Worm (Caenorhabditis elegans) whole organism, L3 larva: ENCODE data around the gene Y48G9A.11.

Experiments
- R02D3.7 ChIP-seq: fragments of 150-350 bp; optimal IDR thresholded peaks from 2 replicates; lab custom pipeline; 2014; ENCODE audit warnings: missing biosample characterization, missing genetic modification characterization
- ZK546.5 ChIP-seq: sonication (generic microtip); optimal IDR thresholded peaks from 2 replicates; lab custom pipeline; 2017; ENCODE audit warnings: missing biosample characterization, missing genetic modification characterization
- aly-2 ChIP-seq: fragments of 150-350 bp; optimal IDR thresholded peaks from 2 replicates; lab custom pipeline; 2014; ENCODE audit warnings: missing biosample characterization, missing genetic modification characterization
- ama-1 ChIP-seq: fragments of 150-350 bp; optimal IDR thresholded peaks from 2 replicates; lab custom pipeline; 2018
- ceh-16 ChIP-seq: sonication (generic microtip); optimal IDR thresholded peaks from 2 replicates; lab custom pipeline; 2017; ENCODE audit warnings: missing biosample characterization, missing genetic modification characterization
- ceh-28 ChIP-seq: fragments of 150-350 bp; optimal IDR thresholded peaks from 2 replicates; lab custom pipeline; 2014; ENCODE audit warnings: missing biosample characterization, missing genetic modification reagents, missing genetic modification characterization
- ceh-82 ChIP-seq: fragments of 150-350 bp; optimal IDR thresholded peaks from 2 replicates; lab custom pipeline; 2014; ENCODE audit warnings: missing biosample characterization, missing genetic modification characterization
- ceh-9 ChIP-seq: sonication (generic microtip); optimal IDR thresholded peaks from 2 replicates; lab custom pipeline; 2018; ENCODE audit warnings: missing biosample characterization, missing genetic modification characterization
- daf-12 ChIP-seq: fragments of 150-350 bp; optimal IDR thresholded peaks from 2 replicates; lab custom pipeline; 2014; ENCODE audit warnings: missing biosample characterization, missing genetic modification reagents, missing genetic modification characterization
- egl-27 ChIP-seq: sonication (generic microtip); optimal IDR thresholded peaks from 4 replicates; lab custom pipeline; 2017; ENCODE audit warnings: missing biosample characterization, missing genetic modification reagents, missing genetic modification characterization
- egl-5 ChIP-seq: fragments of 150-350 bp; optimal IDR thresholded peaks from 2 replicates; lab custom pipeline; 2017; ENCODE audit warnings: missing biosample characterization, missing genetic modification reagents, missing genetic modification characterization, inconsistent platforms
- elt-1 ChIP-seq: fragments of 150-350 bp; optimal IDR thresholded peaks from 2 replicates; lab custom pipeline; 2014; ENCODE audit warnings: missing biosample characterization, missing genetic modification characterization
- elt-2 ChIP-seq: sonication (generic microtip); optimal IDR thresholded peaks from 2 replicates; lab custom pipeline; 2016; ENCODE audit warnings: missing genetic modification reagents, mild to moderate bottlenecking, missing genetic modification characterization, missing compliant biosample characterization
- elt-3 ChIP-seq, 3 experiments: fragments of 150-350 bp in 1 of 3; sonication (generic microtip) in 2 of 3; optimal IDR thresholded peaks; 2 replicates in 2 of 3; 4 replicates in 1 of 3; lab custom pipeline; 2014 to 2017; ENCODE audit warnings: missing biosample characterization in 3 of 3, missing genetic modification characterization in 3 of 3
- eor-1 ChIP-seq, 2 experiments: fragments of 150-350 bp; optimal IDR thresholded peaks; 2 replicates each; lab custom pipeline; 2014 to 2018; ENCODE audit warnings: missing biosample characterization in 2 of 2, missing genetic modification characterization in 2 of 2
- fkh-10 ChIP-seq: sonication (generic microtip); optimal IDR thresholded peaks from 2 replicates; lab custom pipeline; 2017; ENCODE audit warnings: missing biosample characterization, missing genetic modification reagents, missing genetic modification characterization
- fkh-2 ChIP-seq: fragments of 150-350 bp; optimal IDR thresholded peaks from 2 replicates; lab custom pipeline; 2014; ENCODE audit warnings: missing biosample characterization, missing genetic modification reagents, missing genetic modification characterization
- fos-1 ChIP-seq: fragments of 150-350 bp; optimal IDR thresholded peaks from 2 replicates; lab custom pipeline; 2014; ENCODE audit warnings: missing biosample characterization, missing genetic modification characterization
- hmg-11 ChIP-seq: sonication (generic microtip); optimal IDR thresholded peaks from 2 replicates; lab custom pipeline; 2016; ENCODE audit warnings: missing genetic modification characterization, missing compliant biosample characterization
- jun-1 ChIP-seq: fragments of 150-350 bp; optimal IDR thresholded peaks from 2 replicates; lab custom pipeline; 2014; ENCODE audit warnings: missing biosample characterization, missing genetic modification reagents, missing genetic modification characterization
- lin-15B ChIP-seq: fragments of 150-350 bp; optimal IDR thresholded peaks from 2 replicates; lab custom pipeline; 2014; ENCODE audit warnings: missing biosample characterization, missing genetic modification characterization
- lin-39 ChIP-seq: fragments of 150-350 bp; optimal IDR thresholded peaks from 2 replicates; lab custom pipeline; 2018; ENCODE audit warnings: missing biosample characterization, missing genetic modification reagents, missing genetic modification characterization
- lsy-12 ChIP-seq: sonication (generic microtip); optimal IDR thresholded peaks from 2 replicates; lab custom pipeline; 2016; ENCODE audit warnings: mild to moderate bottlenecking, missing genetic modification characterization, missing compliant biosample characterization
- mdl-1 ChIP-seq: fragments of 150-350 bp; optimal IDR thresholded peaks from 2 replicates; lab custom pipeline; 2014; ENCODE audit warnings: missing biosample characterization, missing genetic modification characterization
- mml-1 ChIP-seq: fragments of 150-350 bp; sonication (generic microtip); optimal IDR thresholded peaks from 3 replicates; lab custom pipeline; 2014; ENCODE audit warnings: missing biosample characterization, missing genetic modification characterization
- nfya-1 ChIP-seq: sonication (generic microtip); optimal IDR thresholded peaks from 2 replicates; lab custom pipeline; 2017; ENCODE audit warnings: missing genetic modification characterization, mild to moderate bottlenecking, missing compliant biosample characterization, antibody characterized with exemption, moderate library complexity; ENCODE audit not compliant: insufficient read depth
- nhr-11 ChIP-seq: fragments of 150-350 bp; optimal IDR thresholded peaks from 2 replicates; lab custom pipeline; 2014; ENCODE audit warnings: missing biosample characterization, missing genetic modification characterization
- nhr-12 ChIP-seq: fragments of 150-350 bp; optimal IDR thresholded peaks from 2 replicates; lab custom pipeline; 2014; ENCODE audit warnings: missing biosample characterization, missing genetic modification characterization
- nhr-23 ChIP-seq: fragments of 150-350 bp; optimal IDR thresholded peaks from 2 replicates; lab custom pipeline; 2014; ENCODE audit warnings: missing biosample characterization, missing genetic modification reagents, missing genetic modification characterization
- nhr-237 ChIP-seq: fragments of 150-350 bp; optimal IDR thresholded peaks from 2 replicates; lab custom pipeline; 2014; ENCODE audit warnings: missing biosample characterization, missing genetic modification characterization
- nhr-25 ChIP-seq: sonication (generic microtip); optimal IDR thresholded peaks from 2 replicates; lab custom pipeline; 2017; ENCODE audit warnings: missing biosample characterization, missing genetic modification characterization
- nhr-28 ChIP-seq: fragments of 150-350 bp; optimal IDR thresholded peaks from 2 replicates; lab custom pipeline; 2014; ENCODE audit warnings: missing biosample characterization, missing genetic modification characterization
- nhr-43 ChIP-seq: sonication (generic microtip); optimal IDR thresholded peaks from 2 replicates; lab custom pipeline; 2016; ENCODE audit warnings: mild to moderate bottlenecking, missing genetic modification characterization, missing compliant biosample characterization; ENCODE audit not compliant: poor library complexity, severe bottlenecking
- nhr-67 ChIP-seq: fragments of 150-350 bp; optimal IDR thresholded peaks from 2 replicates; lab custom pipeline; 2014; ENCODE audit warnings: missing biosample characterization, missing genetic modification characterization
- nhr-76 ChIP-seq: fragments of 150-350 bp; sonication (generic microtip); optimal IDR thresholded peaks from 5 replicates; lab custom pipeline; 2014; ENCODE audit warnings: missing biosample characterization, missing genetic modification characterization
- nhr-77 ChIP-seq: fragments of 150-350 bp; optimal IDR thresholded peaks from 2 replicates; lab custom pipeline; 2014; ENCODE audit warnings: missing biosample characterization, missing genetic modification characterization
- pha-4 ChIP-seq: fragments of 150-350 bp; optimal IDR thresholded peaks from 2 replicates; lab custom pipeline; 2014; ENCODE audit warnings: missing biosample characterization, missing genetic modification reagents, missing genetic modification characterization
- pqm-1 ChIP-seq: fragments of 150-350 bp; optimal IDR thresholded peaks from 2 replicates; lab custom pipeline; 2017; ENCODE audit warnings: missing biosample characterization, missing genetic modification characterization, inconsistent platforms
- sea-2 ChIP-seq: fragments of 150-350 bp; sonication (generic microtip); optimal IDR thresholded peaks from 4 replicates; lab custom pipeline; 2014; ENCODE audit warnings: missing biosample characterization, missing genetic modification reagents, missing genetic modification characterization
- skn-1 ChIP-seq: fragments of 150-350 bp; optimal IDR thresholded peaks from 2 replicates; lab custom pipeline; 2014; ENCODE audit warnings: missing biosample characterization, missing genetic modification characterization
- snpc-4 ChIP-seq: fragments of 150-350 bp; optimal IDR thresholded peaks from 2 replicates; lab custom pipeline; 2014; ENCODE audit warnings: missing biosample characterization, missing genetic modification characterization
- tbx-2 ChIP-seq: sonication (generic microtip); optimal IDR thresholded peaks from 2 replicates; lab custom pipeline; 2016; ENCODE audit warnings: mild to moderate bottlenecking, missing genetic modification characterization, missing compliant biosample characterization
- unc-39 ChIP-seq: sonication (generic microtip); optimal IDR thresholded peaks from 4 replicates; lab custom pipeline; 2017; ENCODE audit warnings: missing biosample characterization, missing genetic modification characterization
- unc-62 ChIP-seq: fragments of 150-350 bp; sonication (generic microtip); optimal IDR thresholded peaks from 4 replicates; lab custom pipeline; 2014; ENCODE audit warnings: missing biosample characterization, missing genetic modification reagents, missing genetic modification characterization
- zag-1 ChIP-seq: fragments of 150-350 bp; optimal IDR thresholded peaks from 2 replicates; lab custom pipeline; 2014; ENCODE audit warnings: missing biosample characterization, missing genetic modification characterization
- ztf-11 ChIP-seq: fragments of 150-350 bp; optimal IDR thresholded peaks from 2 replicates; lab custom pipeline; 2014; ENCODE audit warnings: missing biosample characterization, missing genetic modification characterization
- ztf-4 ChIP-seq: fragments of 150-350 bp; optimal IDR thresholded peaks from 2 replicates; lab custom pipeline; 2014; ENCODE audit warnings: missing biosample characterization, missing genetic modification characterization

Gene Y48G9A.11

DNA sequence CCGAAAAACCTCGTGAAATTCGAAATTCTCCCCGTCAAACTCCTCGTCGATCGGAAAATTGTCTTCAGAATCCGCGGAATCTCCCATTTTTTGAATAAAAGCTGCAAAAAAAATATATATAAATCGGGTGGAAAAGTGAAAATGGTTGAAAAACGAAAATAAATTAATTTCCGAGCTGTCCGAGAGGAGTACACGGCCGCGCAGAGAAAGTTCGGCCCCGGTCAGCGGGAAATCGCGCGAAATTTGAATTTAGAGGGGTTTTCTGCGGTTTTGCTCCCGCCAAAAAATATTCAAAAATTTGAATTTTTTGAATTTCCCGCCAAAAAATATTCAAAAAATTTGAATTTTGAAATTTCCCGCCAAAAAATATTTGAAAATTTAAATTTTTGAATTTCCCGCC lies at the start of gene Y48G9A.11:
Gene Y48G9A.11 (minus strand): TSS at position 101 of the 400 bp plus-strand sequence.
- TF ChIP-seq egl-27 (no peak), elt-1 (no peak), lin-15B (tag; lab: Kevin White, UChicago) (no peak), pqm-1 (tag; lab: Kevin White, UChicago) (no peak), skn-1 (no peak), elt-3 (tag; optimal IDR thresholded peaks at IDR 0.05; lab: Kevin White, UChicago) (no peak), zag-1 (tag; lab: Kevin White, UChicago) (no peak), fkh-2 (no peak), snpc-4 (tag; lab: Kevin White, UChicago) (no peak), nhr-67 (tag; lab: Kevin White, UChicago) (no peak), aly-2 (tag; lab: Kevin White, UChicago) (no peak)

- peak; percentile 6 for TF ChIP-seq lin-39 (tag; lab: Kevin White, UChicago)
- TF ChIP-seq ceh-9 (tag; lab: Kevin White, UChicago): no peak
- peak; percentile 41 for TF ChIP-seq pha-4 (tag; lab: Kevin White, UChicago)
- TF ChIP-seq egl-27: no peak
- no peak for TF ChIP-seq unc-39 (tag; lab: Kevin White, UChicago)
- TF ChIP-seq pqm-1 (tag; lab: Kevin White, UChicago): no peak
- TF ChIP-seq nhr-67 (tag; lab: Kevin White, UChicago): no peak
- TF ChIP-seq nhr-76 (tag; lab: Kevin White, UChicago): no peak
- TF ChIP-seq ceh-16: no peak
- no peak for TF ChIP-seq fkh-2
These were observed 42.5 kb upstream of the Y48G9A.11 start for ce11 chrIII:2159152-2159551.

DNA sequence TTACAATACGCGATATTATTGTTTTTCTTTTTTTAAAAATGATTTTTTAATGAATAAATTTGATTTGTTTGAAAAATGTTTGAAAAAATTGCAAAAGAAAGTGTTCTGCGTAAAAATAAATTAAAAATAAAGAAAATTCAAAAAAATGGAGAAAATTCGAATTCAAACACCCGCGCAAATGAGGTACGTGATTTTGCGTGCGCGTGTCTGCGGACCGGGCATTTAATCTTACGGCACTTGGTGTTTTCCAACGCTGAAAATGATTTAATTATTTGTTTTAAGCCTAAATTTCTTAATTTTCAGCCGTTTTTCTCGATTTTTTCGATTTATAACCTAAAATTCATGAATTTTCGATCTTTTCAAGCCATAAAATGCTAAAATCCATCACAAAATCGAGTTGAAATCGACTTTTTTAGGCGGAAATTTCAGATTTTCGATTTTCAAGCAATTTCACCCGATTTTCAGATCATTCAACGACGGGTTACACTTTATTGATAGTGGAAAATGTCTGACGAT lies 34.8 kb upstream of the Y48G9A.11 start, which contains the start of gene gcn-1:
Gene gcn-1 (plus strand): TSS at position 466 of the 516 bp plus-strand sequence.
- no peak for TF ChIP-seq lsy-12
- peak; percentile 6 for TF ChIP-seq ceh-82 (tag; lab: Kevin White, UChicago)
- TF ChIP-seq unc-39 (tag; lab: Kevin White, UChicago): no peak
- no peak for TF ChIP-seq nhr-25 (tag; lab: Kevin White, UChicago)
- no peak for TF ChIP-seq zag-1 (tag; lab: Kevin White, UChicago)
- TF ChIP-seq mml-1 (tag; lab: Kevin White, UChicago): no peak
- no peak for TF ChIP-seq ceh-9 (tag; lab: Kevin White, UChicago)
- no peak for TF ChIP-seq nhr-11 (tag; lab: Kevin White, UChicago)
- TF ChIP-seq ztf-4 (tag; lab: Kevin White, UChicago): no peak
- peak; percentile 71 for TF ChIP-seq pha-4 (tag; lab: Kevin White, UChicago)
- no peak for TF ChIP-seq skn-1
- peak; percentile 41 for TF ChIP-seq R02D3.7 (tag; lab: Kevin White, UChicago)
- no peak for TF ChIP-seq ZK546.5 (tag; lab: Kevin White, UChicago)
- no peak for TF ChIP-seq aly-2 (tag; lab: Kevin White, UChicago)
- TF ChIP-seq daf-12 (tag; lab: Kevin White, UChicago): no peak
- no peak for TF ChIP-seq jun-1
- no peak for TF ChIP-seq elt-1
- TF ChIP-seq fos-1: no peak
- TF ChIP-seq snpc-4 (tag; lab: Kevin White, UChicago): no peak
- no peak for TF ChIP-seq fkh-2
- peak; percentile 74 for TF ChIP-seq egl-5
- TF ChIP-seq nhr-77 (tag; lab: Kevin White, UChicago): no peak
- no peak for TF ChIP-seq elt-2 (tag; lab: Kevin White, UChicago)
- no peak for TF ChIP-seq nhr-237 (tag; lab: Kevin White, UChicago)
- no peak for TF ChIP-seq ama-1 (lab: Kevin White, UChicago)
- TF ChIP-seq ztf-11: no peak
- no peak for TF ChIP-seq nhr-76 (tag; lab: Kevin White, UChicago)
- no peak for TF ChIP-seq nhr-43
- TF ChIP-seq unc-62 (GFP tag; lab: Kevin White, UChicago): no peak
- TF ChIP-seq fkh-10 (GFP tag; lab: Kevin White, UChicago): no peak
- no peak for TF ChIP-seq nhr-67 (tag; lab: Kevin White, UChicago)
- TF ChIP-seq lin-15B (tag; lab: Kevin White, UChicago): peak; percentile 60
- peak; percentile 78 for TF ChIP-seq nfya-1
- TF ChIP-seq nhr-23 (tag; lab: Kevin White, UChicago): peak; percentile 67
- TF ChIP-seq ceh-28 (tag; lab: Kevin White, UChicago): peak; percentile 53
- peak; percentile 20 for TF ChIP-seq hmg-11
- TF ChIP-seq eor-1 (tag; optimal IDR thresholded peaks at IDR 0.05; lab: Kevin White, UChicago): no peak
- TF ChIP-seq ceh-16: no peak
- TF ChIP-seq mdl-1 (tag; lab: Kevin White, UChicago): no peak
- no peak for TF ChIP-seq egl-27
- TF ChIP-seq pqm-1 (tag; lab: Kevin White, UChicago): no peak
- no peak for TF ChIP-seq elt-3 (tag; optimal IDR thresholded peaks at IDR 0.05; lab: Kevin White, UChicago)
- TF ChIP-seq sea-2 (GFP tag; lab: Kevin White, UChicago): no peak
- no peak for TF ChIP-seq nhr-12
- TF ChIP-seq lin-39 (tag; lab: Kevin White, UChicago): no peak
- TF ChIP-seq tbx-2 (tag; lab: Kevin White, UChicago): peak; percentile 73
- TF ChIP-seq nhr-28 (tag; lab: Kevin White, UChicago): no peak
- TF ChIP-seq, all 47 proteins: peak for 10
